Worm (Caenorhabditis elegans) whole organism, L4 larva: ENCODE results near the gene bath-41.

Experiments used
- D1046.2 ChIP-seq: fragments of 200-800 bp; sonication (Bioruptor generic); IDR thresholded peaks from 2 replicates; pipeline ENCODE4 v1.3.6; 2022; ENCODE audit warnings: missing genetic modification characterization, missing compliant biosample characterization
- F10B5.3 ChIP-seq: sonication (generic microtip); optimal IDR thresholded peaks from 2 replicates; lab custom pipeline; 2016; ENCODE audit warnings: mild to moderate bottlenecking, missing genetic modification characterization, missing compliant biosample characterization
- F26F4.8 ChIP-seq: fragments of 200-800 bp; sonication (Bioruptor generic); conservative IDR thresholded peaks from 2 replicates; pipeline ENCODE4 v1.3.6; 2022; ENCODE audit warnings: missing genetic modification characterization, missing compliant biosample characterization
- F44E2.7 ChIP-seq: fragments of 200-800 bp; sonication (Bioruptor generic); IDR thresholded peaks from 2 replicates; pipeline ENCODE4 v2.1.2; 2022; ENCODE audit warnings: missing genetic modification characterization, missing compliant biosample characterization
- Y48G9A.11 ChIP-seq: fragments of 200-800 bp; sonication (Bioruptor generic); IDR thresholded peaks from 2 replicates; pipeline ENCODE4 v1.3.6; 2022; ENCODE audit warnings: missing genetic modification reagents, missing genetic modification characterization, missing compliant biosample characterization
- Y75B8A.6 ChIP-seq: fragments of 200-800 bp; sonication (Bioruptor generic); IDR thresholded peaks from 2 replicates; pipeline ENCODE4 v1.3.6; 2022; ENCODE audit warnings: missing genetic modification reagents, missing genetic modification characterization, missing compliant biosample characterization
- ZK337.2 ChIP-seq: fragments of 200-800 bp; sonication (Bioruptor generic); IDR thresholded peaks from 2 replicates; pipeline ENCODE4 v1.3.6; 2022; ENCODE audit warnings: missing genetic modification reagents, missing genetic modification characterization, missing compliant biosample characterization
- ZK546.5 ChIP-seq, 2 experiments: sonication (generic microtip); optimal IDR thresholded peaks; 2 replicates each; lab custom pipeline; 2017; ENCODE audit warnings: missing biosample characterization in 2 of 2, missing genetic modification characterization in 2 of 2
- arid-1 ChIP-seq: fragments of 200-800 bp; sonication (Bioruptor generic); conservative IDR thresholded peaks from 2 replicates; pipeline ENCODE4 v1.3.6; 2022; ENCODE audit warnings: missing genetic modification reagents, missing genetic modification characterization, missing compliant biosample characterization
- ceh-20 ChIP-seq: fragments of 200-800 bp; sonication (Bioruptor generic); IDR thresholded peaks from 2 replicates; pipeline ENCODE4 v1.3.6; 2022; ENCODE audit warnings: missing genetic modification reagents, missing genetic modification characterization, missing compliant biosample characterization
- ceh-62 ChIP-seq: sonication (generic microtip); optimal IDR thresholded peaks from 2 replicates; lab custom pipeline; 2017; ENCODE audit warnings: missing biosample characterization, missing genetic modification characterization
- ctbp-1 ChIP-seq: fragments of 200-800 bp; sonication (Bioruptor generic); IDR thresholded peaks from 2 replicates; pipeline ENCODE4 v1.3.6; 2022; ENCODE audit warnings: missing genetic modification reagents, missing genetic modification characterization, missing compliant biosample characterization
- daf-12 ChIP-seq: fragments of 150-350 bp; optimal IDR thresholded peaks from 2 replicates; lab custom pipeline; 2014; ENCODE audit warnings: missing biosample characterization, missing genetic modification reagents, missing genetic modification characterization
- daf-16 ChIP-seq, 3 experiments: sonication (generic microtip); optimal IDR thresholded peaks; 2 replicates each; lab custom pipeline; 2016 to 2017; ENCODE audit warnings: missing genetic modification characterization in 3 of 3, missing genetic modification reagents in 3 of 3, mild to moderate bottlenecking in 2 of 3, missing compliant biosample characterization in 2 of 3, missing biosample characterization in 1 of 3, moderate library complexity in 1 of 3
- daf-19 ChIP-seq: fragments of 200-800 bp; sonication (Bioruptor generic); conservative IDR thresholded peaks from 2 replicates; pipeline ENCODE4 v1.3.6; 2022; ENCODE audit warnings: missing genetic modification characterization, missing compliant biosample characterization
- daf-8 ChIP-seq: fragments of 200-800 bp; sonication (Bioruptor generic); IDR thresholded peaks from 2 replicates; pipeline ENCODE4 v1.3.6; 2022; ENCODE audit warnings: missing genetic modification characterization, missing compliant biosample characterization
- dmd-8 ChIP-seq: fragments of 200-800 bp; sonication (Bioruptor generic); IDR thresholded peaks from 2 replicates; pipeline ENCODE4 v1.3.6; 2022; ENCODE audit warnings: missing genetic modification characterization, missing compliant biosample characterization
- dmd-9 ChIP-seq: fragments of 200-800 bp; sonication (Bioruptor generic); IDR thresholded peaks from 2 replicates; pipeline ENCODE4 v1.3.6; 2022; ENCODE audit warnings: missing genetic modification reagents, missing genetic modification characterization, missing compliant biosample characterization
- dpl-1 ChIP-seq: fragments of 150-350 bp; optimal IDR thresholded peaks from 2 replicates; lab custom pipeline; 2014; ENCODE audit warnings: missing biosample characterization, missing genetic modification reagents, missing genetic modification characterization
- egl-27 ChIP-seq: sonication (generic microtip); optimal IDR thresholded peaks from 3 replicates; lab custom pipeline; 2017; ENCODE audit warnings: missing biosample characterization, missing genetic modification reagents, missing genetic modification characterization
- fkh-10 ChIP-seq: fragments of 150-350 bp; optimal IDR thresholded peaks from 2 replicates; lab custom pipeline; 2014; ENCODE audit warnings: missing biosample characterization, missing genetic modification reagents, missing genetic modification characterization
- fos-1 ChIP-seq: fragments of 150-350 bp; optimal IDR thresholded peaks from 2 replicates; lab custom pipeline; 2014; ENCODE audit warnings: missing biosample characterization, missing genetic modification characterization
- hlh-11 ChIP-seq: fragments of 200-800 bp; sonication (Bioruptor generic); optimal IDR thresholded peaks from 2 replicates; lab custom pipeline; 2018; ENCODE audit warnings: mild to moderate bottlenecking, missing genetic modification characterization, missing compliant biosample characterization
- hmg-1.1 ChIP-seq: fragments of 200-800 bp; sonication (Bioruptor generic); IDR thresholded peaks from 2 replicates; pipeline ENCODE4 v1.3.6; 2022; ENCODE audit warnings: missing genetic modification reagents, missing genetic modification characterization, missing compliant biosample characterization
- jun-1 ChIP-seq: fragments of 150-350 bp; optimal IDR thresholded peaks from 2 replicates; lab custom pipeline; 2014; ENCODE audit warnings: missing biosample characterization, missing genetic modification reagents, missing genetic modification characterization
- lim-7 ChIP-seq: fragments of 200-800 bp; sonication (Bioruptor generic); IDR thresholded peaks from 2 replicates; pipeline ENCODE4 v1.3.6; 2022; ENCODE audit warnings: missing genetic modification characterization, missing compliant biosample characterization
- lin-1 ChIP-seq: fragments of 200-800 bp; sonication (Bioruptor generic); IDR thresholded peaks from 2 replicates; pipeline ENCODE4 v1.3.6; 2022; ENCODE audit warnings: missing genetic modification reagents, missing genetic modification characterization, missing compliant biosample characterization
- lin-13 ChIP-seq: fragments of 150-350 bp; optimal IDR thresholded peaks from 2 replicates; lab custom pipeline; 2014; ENCODE audit warnings: missing biosample characterization, missing genetic modification reagents, missing genetic modification characterization
- lin-38 ChIP-seq: fragments of 200-800 bp; sonication (Bioruptor generic); IDR thresholded peaks from 2 replicates; pipeline ENCODE4 v1.3.6; 2022; ENCODE audit warnings: missing genetic modification reagents, missing genetic modification characterization, missing compliant biosample characterization
- lin-39 ChIP-seq: fragments of 150-350 bp; optimal IDR thresholded peaks from 2 replicates; lab custom pipeline; 2014; ENCODE audit warnings: missing biosample characterization, missing genetic modification reagents, missing genetic modification characterization
- madf-9 ChIP-seq: fragments of 200-800 bp; sonication (Bioruptor generic); conservative IDR thresholded peaks from 2 replicates; pipeline ENCODE4 v1.3.6; 2022; ENCODE audit warnings: missing genetic modification reagents, missing genetic modification characterization, missing compliant biosample characterization
- nhr-10 ChIP-seq: fragments of 150-350 bp; optimal IDR thresholded peaks from 2 replicates; lab custom pipeline; 2014; ENCODE audit warnings: missing biosample characterization, missing genetic modification characterization
- nhr-111 ChIP-seq: fragments of 200-800 bp; sonication (Bioruptor generic); optimal IDR thresholded peaks from 2 replicates; lab custom pipeline; 2018; ENCODE audit warnings: mild to moderate bottlenecking, missing genetic modification characterization, missing compliant biosample characterization
- nhr-237 ChIP-seq: sonication (generic microtip); optimal IDR thresholded peaks from 2 replicates; lab custom pipeline; 2017; ENCODE audit warnings: missing biosample characterization, missing genetic modification characterization
- nhr-42 ChIP-seq: fragments of 200-800 bp; sonication (Bioruptor generic); IDR thresholded peaks from 2 replicates; pipeline ENCODE4 v1.3.6; 2022; ENCODE audit warnings: missing genetic modification characterization, missing compliant biosample characterization
- pqm-1 ChIP-seq: sonication (generic microtip); optimal IDR thresholded peaks from 2 replicates; lab custom pipeline; 2017; ENCODE audit warnings: missing biosample characterization, missing genetic modification characterization
- saeg-2 ChIP-seq: fragments of 200-800 bp; sonication (Bioruptor generic); IDR thresholded peaks from 2 replicates; pipeline ENCODE4 v1.3.6; 2022; ENCODE audit warnings: missing genetic modification reagents, missing genetic modification characterization, missing compliant biosample characterization
- set-16 ChIP-seq: fragments of 200-800 bp; sonication (Bioruptor generic); IDR thresholded peaks from 2 replicates; pipeline ENCODE4 v1.3.6; 2022; ENCODE audit warnings: missing genetic modification reagents, missing genetic modification characterization, missing compliant biosample characterization
- tag-97 ChIP-seq: fragments of 200-800 bp; sonication (Bioruptor generic); IDR thresholded peaks from 2 replicates; pipeline ENCODE4 v1.3.6; 2022; ENCODE audit warnings: missing genetic modification characterization, missing compliant biosample characterization
- tra-1 ChIP-seq: fragments of 200-800 bp; sonication (Bioruptor generic); IDR thresholded peaks from 2 replicates; pipeline ENCODE4 v1.3.6; 2022; ENCODE audit warnings: missing genetic modification reagents, missing genetic modification characterization, missing compliant biosample characterization
- unc-130 ChIP-seq: sonication (generic microtip); optimal IDR thresholded peaks from 2 replicates; lab custom pipeline; 2016; ENCODE audit warnings: missing genetic modification reagents, missing genetic modification characterization, missing compliant biosample characterization
- unc-39 ChIP-seq: sonication (generic microtip); optimal IDR thresholded peaks from 2 replicates; lab custom pipeline; 2017; ENCODE audit warnings: missing biosample characterization, missing genetic modification characterization
- unc-62 ChIP-seq, 3 experiments: fragments of 150-350 bp in 1 of 3; sonication (generic microtip); optimal IDR thresholded peaks in 2 of 3; peaks in 1 of 3; 1 replicate in 1 of 3; 2 replicates in 2 of 3; lab custom pipeline; 2014 to 2017; ENCODE audit warnings: missing biosample characterization in 3 of 3, missing genetic modification characterization in 3 of 3, missing genetic modification reagents in 3 of 3, missing genotype in 1 of 3
- vab-7 ChIP-seq: fragments of 200-800 bp; sonication (Bioruptor generic); IDR thresholded peaks from 2 replicates; pipeline ENCODE4 v1.3.6; 2022; ENCODE audit warnings: missing genetic modification reagents, missing genetic modification characterization, missing compliant biosample characterization
- zfp-3 ChIP-seq: fragments of 200-800 bp; sonication (Bioruptor generic); conservative IDR thresholded peaks from 2 replicates; pipeline ENCODE4 v1.3.6; 2022; ENCODE audit warnings: missing genetic modification reagents, missing genetic modification characterization, missing compliant biosample characterization
- zip-11 ChIP-seq: fragments of 200-800 bp; sonication (Bioruptor generic); IDR thresholded peaks from 2 replicates; pipeline ENCODE4 v1.3.6; 2022; ENCODE audit warnings: missing genetic modification characterization, missing compliant biosample characterization
- ztf-7 ChIP-seq: fragments of 150-350 bp; optimal IDR thresholded peaks from 2 replicates; lab custom pipeline; 2014; ENCODE audit warnings: missing biosample characterization, missing genetic modification characterization

The bath-41 gene

ce11 chrIII:6740072-6740471, 18.0 kb upstream of the bath-41 start:
- TF ChIP-seq lin-39 (tag; lab: Kevin White, UChicago): no peak
- TF ChIP-seq ceh-20 (GFP tag; lab: Robert Waterston, UW): no peak
- no peak for TF ChIP-seq hlh-11 (tag; lab: Kevin White, UChicago)
- TF ChIP-seq F26F4.8 (GFP tag; lab: Robert Waterston, UW): no peak
- TF ChIP-seq nhr-237 (tag; lab: Kevin White, UChicago): no peak
- TF ChIP-seq vab-7: no peak
- TF ChIP-seq ceh-62 (tag; lab: Kevin White, UChicago): no peak
- no peak for TF ChIP-seq madf-9 (GFP tag; lab: Robert Waterston, UW)
- TF ChIP-seq unc-130: no peak
- TF ChIP-seq unc-62 (GFP tag; optimal IDR thresholded peaks at IDR 0.05 in 1 of 2; lab: Kevin White, UChicago): no peak
- no peak for TF ChIP-seq unc-62 (tag; optimal IDR thresholded peaks at IDR 0.05; lab: Kevin White, UChicago)
- no peak for TF ChIP-seq hmg-1.1
- TF ChIP-seq pqm-1: no peak
- no peak for TF ChIP-seq ctbp-1 (GFP tag; lab: Robert Waterston, UW)
- TF ChIP-seq ZK546.5 (tag; optimal IDR thresholded peaks at IDR 0.05; lab: Kevin White, UChicago): no peak
- no peak for TF ChIP-seq F44E2.7
- TF ChIP-seq lim-7 (GFP tag; lab: Robert Waterston, UW): no peak
- TF ChIP-seq lin-38 (GFP tag; lab: Robert Waterston, UW): no peak
- TF ChIP-seq, all 104 proteins: peak for 0

ce11 chrIII:6736971-6737370, 14.9 kb upstream of the bath-41 start, which contains the start of gene K07E12.2:
K07E12.2 (plus strand) TSS chrIII:6737271.
- no peak for TF ChIP-seq dmd-8 (GFP tag; lab: Robert Waterston, UW)
- no peak for TF ChIP-seq jun-1 (tag; lab: Kevin White, UChicago)
- TF ChIP-seq saeg-2 (GFP tag; lab: Robert Waterston, UW): no peak
- no peak for TF ChIP-seq F44E2.7
- no peak for TF ChIP-seq lin-1 (GFP tag; lab: Robert Waterston, UW)
- no peak for TF ChIP-seq hmg-1.1
- no peak for TF ChIP-seq fos-1 (tag; lab: Kevin White, UChicago)
- TF ChIP-seq set-16: no peak
- TF ChIP-seq nhr-10 (tag; lab: Kevin White, UChicago): no peak
- TF ChIP-seq F26F4.8 (GFP tag; lab: Robert Waterston, UW): no peak
- TF ChIP-seq ZK337.2 (GFP tag; lab: Robert Waterston, UW): no peak
- TF ChIP-seq ztf-7 (tag; lab: Kevin White, UChicago): no peak
- TF ChIP-seq nhr-111: no peak
- TF ChIP-seq daf-19 (GFP tag; lab: Robert Waterston, UW): no peak
- TF ChIP-seq dpl-1 (GFP tag; lab: Kevin White, UChicago): no peak
- no peak for TF ChIP-seq ceh-62 (tag; lab: Kevin White, UChicago)
- no peak for TF ChIP-seq unc-39 (tag; lab: Kevin White, UChicago)
- no peak for TF ChIP-seq daf-8 (GFP tag; lab: Robert Waterston, UW)
- TF ChIP-seq tra-1 (GFP tag; lab: Robert Waterston, UW): no peak
- TF ChIP-seq fkh-10 (GFP tag; lab: Kevin White, UChicago): no peak

- TF ChIP-seq lin-13 (GFP tag; lab: Kevin White, UChicago) (no peak), tag-97 (GFP tag; lab: Robert Waterston, UW) (no peak), Y48G9A.11 (no peak), nhr-42 (no peak), arid-1 (GFP tag; lab: Robert Waterston, UW) (no peak), ceh-20 (GFP tag; lab: Robert Waterston, UW) (no peak), F10B5.3 (tag; lab: Kevin White, UChicago) (no peak), zfp-3 (GFP tag; lab: Robert Waterston, UW) (no peak), zip-11 (GFP tag; lab: Robert Waterston, UW) (no peak), dmd-9 (GFP tag; lab: Robert Waterston, UW) (no peak), D1046.2 (GFP tag; lab: Robert Waterston, UW) (no peak), daf-12 (no peak), egl-27 (tag; lab: Kevin White, UChicago) (no peak), Y75B8A.6 (GFP tag; lab: Robert Waterston, UW) (no peak), daf-16 (GFP tag; optimal IDR thresholded peaks at IDR 0.05; lab: Kevin White, UChicago) (no peak), daf-16 (tag; optimal IDR thresholded peaks at IDR 0.05; lab: Kevin White, UChicago) (no peak), dpl-1 (GFP tag; lab: Kevin White, UChicago) (no peak)
Measured at ce11 chrIII:6736566-6736965, 14.5 kb upstream of the bath-41 start, which contains the start of gene Y102E9.6. Y102E9.6 (minus strand) TSS chrIII:6736666.
